Worm (Caenorhabditis elegans) whole organism, early embryonic: ENCODE data around the gene C15B12.2.

Experiments used
- B0310.2 ChIP-seq: sonication (generic microtip); optimal IDR thresholded peaks from 2 replicates; lab custom pipeline; 2016; ENCODE audit warnings: mild to moderate bottlenecking, missing genetic modification characterization, missing compliant biosample characterization
- F13C5.2 ChIP-seq: sonication (generic microtip); optimal IDR thresholded peaks from 2 replicates; lab custom pipeline; 2017; ENCODE audit warnings: mild to moderate bottlenecking, missing genetic modification characterization, inconsistent platforms, missing compliant biosample characterization
- ama-1 ChIP-seq: fragments of 150-350 bp; optimal IDR thresholded peaks from 2 replicates; lab custom pipeline; 2014
- ceh-13 ChIP-seq: fragments of 200-800 bp; sonication (Bioruptor generic); optimal IDR thresholded peaks from 2 replicates; lab custom pipeline; 2018; ENCODE audit warnings: mild to moderate bottlenecking, missing genetic modification characterization, missing compliant biosample characterization
- ceh-36 ChIP-seq: sonication (generic microtip); optimal IDR thresholded peaks from 2 replicates; lab custom pipeline; 2016; ENCODE audit warnings: missing genetic modification characterization, inconsistent platforms, missing compliant biosample characterization
- ets-7 ChIP-seq: sonication (generic microtip); optimal IDR thresholded peaks from 2 replicates; lab custom pipeline; 2016; ENCODE audit warnings: missing genotype, missing genetic modification characterization, missing compliant biosample characterization
- scrt-1 ChIP-seq: fragments of 200-800 bp; sonication (Bioruptor generic); IDR thresholded peaks from 2 replicates; pipeline ENCODE4 v1.3.6; 2022; ENCODE audit warnings: missing genetic modification characterization, missing compliant biosample characterization
- tbx-11 ChIP-seq: fragments of 200-800 bp; sonication (Bioruptor generic); IDR thresholded peaks from 2 replicates; pipeline ENCODE4 v1.3.6; 2022; ENCODE audit warnings: missing genetic modification characterization, missing compliant biosample characterization

ce11 chrX:6419113-6419512 is 44.1 kb upstream of the C15B12.2 start:
- TF ChIP-seq scrt-1 (GFP tag; lab: Robert Waterston, UW) (no peak), ceh-36 (tag; lab: Kevin White, UChicago) (no peak), ama-1 (lab: Kevin White, UChicago) (no peak), tbx-11 (GFP tag; lab: Robert Waterston, UW) (no peak), ceh-13 (GFP tag; lab: Kevin White, UChicago) (no peak), ets-7 (tag; lab: Kevin White, UChicago) (no peak), B0310.2 (tag; lab: Kevin White, UChicago) (no peak), F13C5.2 (tag; lab: Kevin White, UChicago) (no peak)
